Fruit fly (Drosophila melanogaster): ENCODE measurements around the gene Qsox3.

The Qsox3 gene

DNA sequence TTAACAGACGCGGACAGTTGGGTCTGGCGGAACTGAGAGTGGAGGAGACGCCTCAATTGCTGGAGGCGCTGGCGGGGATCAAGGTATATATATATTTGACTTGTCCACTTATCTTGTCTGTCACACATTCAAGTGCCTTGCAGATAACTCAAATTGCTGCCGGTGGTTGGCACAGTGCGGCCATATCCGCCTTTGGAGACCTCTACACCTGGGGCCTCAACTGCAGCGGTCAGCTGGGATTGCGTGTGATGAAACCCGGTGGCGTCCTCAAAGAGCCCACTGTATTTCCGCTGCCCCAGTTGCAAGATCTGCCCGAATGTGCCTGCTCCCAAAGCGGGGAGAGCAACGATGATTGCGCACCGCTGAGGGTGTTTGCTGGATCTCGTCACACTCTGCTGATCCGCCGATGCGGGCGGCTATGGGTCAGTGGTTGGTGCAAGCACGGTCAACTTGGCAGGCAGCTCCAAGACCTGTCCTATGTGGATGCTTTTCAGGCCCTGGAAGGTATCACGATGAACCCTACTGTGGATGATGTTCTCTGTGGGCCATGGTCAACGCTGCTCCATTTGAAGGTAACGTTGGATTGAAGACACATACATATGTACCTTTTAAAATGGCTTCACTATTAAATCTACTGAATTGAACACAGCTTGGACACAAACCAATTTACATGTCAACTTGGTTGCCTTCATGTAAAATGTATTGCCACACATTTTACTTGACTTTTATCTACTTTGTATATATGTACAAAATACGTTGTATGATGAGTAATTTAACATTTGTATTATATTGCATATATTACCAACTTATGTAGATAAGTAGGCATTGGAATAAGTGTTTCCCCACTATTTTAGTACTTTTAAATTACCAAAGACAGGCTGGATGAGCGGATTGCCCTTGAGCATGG, 22.7 kb upstream of the Qsox3 start, which contains the start of gene CG43844 (continued):
- TF ChIP-seq CG10274 (GFP tag; optimal IDR thresholded peaks at IDR 0.05) (peak; percentile 90), CG32767 (GFP tag; IDR thresholded peaks at IDR 0.05) (no peak)

DNA sequence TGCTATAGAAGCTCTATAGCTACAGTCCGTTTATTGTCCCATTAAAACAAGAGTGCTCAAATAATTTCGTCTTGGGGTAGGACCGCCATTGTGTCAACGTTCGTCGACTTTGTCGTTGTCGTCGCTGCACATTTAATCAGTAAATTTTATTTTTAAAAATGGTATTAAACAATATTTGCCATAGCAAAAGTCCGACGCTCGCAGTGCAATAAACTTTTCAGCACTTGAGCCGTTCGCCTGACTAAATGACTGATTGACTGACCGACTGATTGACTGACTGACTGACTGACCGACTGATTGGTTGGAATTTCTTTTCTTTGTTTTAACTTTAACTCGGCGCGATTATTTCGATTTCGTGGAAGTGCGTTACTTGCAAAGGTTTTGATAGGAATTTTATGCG, 21.7 kb upstream of the Qsox3 start:
- TF ChIP-seq Camta (GFP tag; optimal IDR thresholded peaks at IDR 0.05) = no peak
- peak; percentile 83 for TF ChIP-seq CG8281 (tag; optimal IDR thresholded peaks at IDR 0.05)

DNA sequence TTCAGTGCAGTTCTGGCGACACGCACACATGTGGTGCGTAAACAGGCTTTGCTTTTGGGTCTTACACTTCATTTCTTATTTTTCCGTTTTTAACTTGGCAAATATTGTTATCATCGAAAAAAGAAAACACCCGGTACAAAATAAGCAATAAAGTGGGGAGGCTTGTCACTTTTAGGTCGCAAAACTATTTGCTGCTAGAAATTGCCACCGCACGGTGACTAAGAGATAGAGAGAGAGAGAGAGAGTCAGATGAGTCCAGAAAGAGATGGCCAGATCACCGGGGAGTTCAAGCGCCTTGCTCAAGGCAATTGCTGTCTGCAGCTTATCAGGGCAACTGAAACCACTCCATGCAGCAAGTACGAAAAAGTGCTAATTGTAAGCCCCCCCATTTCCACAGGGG, 20.9 kb upstream of the Qsox3 start:
- TF ChIP-seq trh (GFP tag; optimal IDR thresholded peaks at IDR 0.05) = no peak
- TF ChIP-seq Drgx (GFP tag; IDR thresholded peaks at IDR 0.05) = peak; percentile 26; the same call in 1 of the 2 replicates

DNA sequence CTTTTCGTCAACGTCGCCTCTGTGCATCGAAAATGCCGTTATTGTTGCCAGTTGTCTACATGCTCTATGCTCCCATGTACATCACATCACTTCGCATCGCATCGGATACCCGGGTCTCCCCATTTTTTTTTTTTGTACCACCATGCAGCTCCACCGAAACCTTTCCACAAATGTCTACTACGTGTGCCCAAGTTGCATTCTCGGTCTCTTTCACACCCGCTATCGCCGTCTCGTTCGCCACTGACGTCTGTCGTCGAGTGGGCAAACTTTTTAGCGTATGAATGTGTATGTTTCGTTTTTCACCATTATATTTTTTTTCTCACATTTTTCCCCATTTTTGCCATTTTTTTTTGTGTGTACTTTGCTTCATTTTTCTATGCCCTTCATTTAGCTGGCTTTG, 19.2 kb upstream of the Qsox3 start:
- TF ChIP-seq NFAT (GFP tag; IDR thresholded peaks at IDR 0.05) (no peak), CG3281 (GFP tag; optimal IDR thresholded peaks at IDR 0.05) (no peak), dmrt99B (tag; optimal IDR thresholded peaks at IDR 0.05) (no peak), rib (GFP tag; IDR thresholded peaks at IDR 0.05) (no peak), CG16815 (GFP tag; optimal IDR thresholded peaks at IDR 0.05) (no peak), nmo (GFP tag; optimal IDR thresholded peaks at IDR 0.05) (no peak), crc (GFP tag; optimal IDR thresholded peaks at IDR 0.05) (no peak), CG6272 (GFP tag; IDR thresholded peaks at IDR 0.05) (no peak), CG11560 (tag; IDR thresholded peaks at IDR 0.05) (no peak)

DNA sequence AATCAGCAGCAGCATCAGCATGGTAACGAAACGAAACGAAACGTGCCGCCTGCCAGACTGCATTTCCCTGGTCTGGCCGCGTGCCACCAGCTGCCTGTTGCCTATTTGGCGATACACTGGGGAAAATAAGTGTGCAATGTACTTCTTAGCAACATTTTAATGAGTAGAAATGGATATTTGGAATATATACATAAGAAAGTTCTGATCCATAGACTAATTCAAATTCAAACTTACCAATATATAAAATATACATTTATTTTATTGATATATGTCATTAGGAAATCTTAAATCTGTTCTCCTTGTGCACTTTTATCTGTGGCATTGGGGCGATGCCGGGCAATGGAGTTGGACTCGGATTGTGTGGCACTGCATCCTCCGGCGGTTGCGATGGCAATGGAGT, 17.7 kb upstream of the Qsox3 start:
- peak; percentile 88 for TF ChIP-seq Drgx (GFP tag; IDR thresholded peaks at IDR 0.05)
- TF ChIP-seq CG4328 (GFP tag; optimal IDR thresholded peaks at IDR 0.05) = no peak
- no peak for TF ChIP-seq NFAT (GFP tag; IDR thresholded peaks at IDR 0.05)
- TF ChIP-seq CG31441 (GFP tag; IDR thresholded peaks at IDR 0.05) = 0 out of 2 replicates have a peak, but pooled peaks have one; percentile 10
- TF ChIP-seq gem (tag; optimal IDR thresholded peaks at IDR 0.05) = peak; percentile 27
- TF ChIP-seq nom (GFP tag; optimal IDR thresholded peaks at IDR 0.05) = peak; percentile 60
- peak; percentile 9 to 75 for TF ChIP-seq bsh (GFP tag; optimal IDR thresholded peaks at IDR 0.05)
- peak; percentile 6 for TF ChIP-seq CG2712 (tag; optimal IDR thresholded peaks at IDR 0.05)
- TF ChIP-seq CG10321 (GFP tag; IDR thresholded peaks at IDR 0.05) = no peak
- TF ChIP-seq sens (GFP tag) = peak; percentile 25
- no peak for TF ChIP-seq CG7839 (tag; optimal IDR thresholded peaks at IDR 0.05)

DNA sequence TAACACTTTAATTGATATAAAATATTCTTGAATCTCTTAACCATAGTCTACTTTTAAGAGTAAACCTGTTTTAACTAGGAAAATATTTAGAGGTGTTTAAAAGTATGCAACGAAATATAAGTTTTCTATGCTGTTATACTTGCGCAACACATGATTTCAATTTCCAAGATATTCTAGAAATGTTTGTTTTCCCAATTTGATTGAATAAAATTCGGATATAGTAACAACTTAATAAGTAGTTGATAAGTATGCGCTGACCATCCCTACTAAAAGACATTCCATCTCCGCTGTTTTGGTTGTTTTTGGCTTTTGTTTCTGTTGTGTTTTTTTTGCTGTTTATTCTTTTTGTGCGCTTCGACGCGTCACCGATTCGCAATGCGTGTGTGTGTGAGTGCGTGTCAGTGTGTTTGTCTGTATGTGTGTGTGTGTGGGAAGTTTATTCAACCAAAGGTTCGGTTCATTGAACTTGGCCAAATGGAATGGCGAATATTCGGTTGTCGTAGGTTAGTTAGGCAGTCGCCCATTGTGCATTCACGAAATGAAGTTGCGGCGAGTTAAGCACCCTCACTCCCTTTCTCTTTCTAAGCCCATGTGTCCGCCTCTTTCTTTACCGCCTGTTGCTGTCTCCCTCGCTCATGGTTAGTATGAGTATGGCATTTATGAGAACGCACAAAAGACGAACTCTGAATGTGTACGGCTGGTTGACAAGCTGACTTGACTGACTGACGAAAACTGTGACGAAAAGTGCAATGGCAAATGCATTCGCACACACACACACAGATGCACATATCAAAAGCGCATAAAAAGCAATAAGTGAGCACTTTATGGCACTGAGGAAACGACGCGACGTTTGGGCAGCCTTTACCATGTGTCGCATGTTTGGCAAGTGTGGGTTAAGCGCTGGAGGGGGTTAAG, 15.4 kb upstream of the Qsox3 start:
- peak; percentile 55 for TF ChIP-seq nom (GFP tag; optimal IDR thresholded peaks at IDR 0.05)
- TF ChIP-seq Ets65A (GFP tag) = peak; percentile 72
- TF ChIP-seq hkb (optimal IDR thresholded peaks at IDR 0.05) = no peak
- TF ChIP-seq hkb (GFP tag; IDR thresholded peaks at IDR 0.05) = no peak
- no peak for TF ChIP-seq CG6654 (GFP tag; optimal IDR thresholded peaks at IDR 0.05)
- no peak for TF ChIP-seq h (optimal IDR thresholded peaks at IDR 0.05)
- TF ChIP-seq tap (tag; optimal IDR thresholded peaks at IDR 0.05) = no peak
- TF ChIP-seq ci (GFP tag; IDR thresholded peaks at IDR 0.05) = 0 out of 3 replicates have a peak, but pooled peaks have one; percentile 21
- TF ChIP-seq pzg (GFP tag; optimal IDR thresholded peaks at IDR 0.05) = no peak
- no peak for TF ChIP-seq CG10321 (GFP tag; IDR thresholded peaks at IDR 0.05)
- TF ChIP-seq Poxn (GFP tag; IDR thresholded peaks at IDR 0.05) = no peak
- TF ChIP-seq Drgx (GFP tag; IDR thresholded peaks at IDR 0.05) = 0 out of 2 replicates have a peak, but pooled peaks have one; percentile 6
